Worm (Caenorhabditis elegans) whole organism, early embryonic: ENCODE data around the gene F09E5.3.

Experiments
- B0310.2 ChIP-seq: sonication (generic microtip); optimal IDR thresholded peaks from 2 replicates; lab custom pipeline; 2016; ENCODE audit warnings: mild to moderate bottlenecking, missing genetic modification characterization, missing compliant biosample characterization
- F13C5.2 ChIP-seq: sonication (generic microtip); optimal IDR thresholded peaks from 2 replicates; lab custom pipeline; 2017; ENCODE audit warnings: mild to moderate bottlenecking, missing genetic modification characterization, inconsistent platforms, missing compliant biosample characterization
- aly-1 ChIP-seq: sonication (generic microtip); optimal IDR thresholded peaks from 2 replicates; lab custom pipeline; 2016; ENCODE audit warnings: missing genetic modification characterization, missing compliant biosample characterization
- ama-1 ChIP-seq: fragments of 150-350 bp; optimal IDR thresholded peaks from 2 replicates; lab custom pipeline; 2014
- ceh-13 ChIP-seq: fragments of 200-800 bp; sonication (Bioruptor generic); optimal IDR thresholded peaks from 2 replicates; lab custom pipeline; 2018; ENCODE audit warnings: mild to moderate bottlenecking, missing genetic modification characterization, missing compliant biosample characterization
- ets-7 ChIP-seq: sonication (generic microtip); optimal IDR thresholded peaks from 2 replicates; lab custom pipeline; 2016; ENCODE audit warnings: missing genotype, missing genetic modification characterization, missing compliant biosample characterization
- flt-1 ChIP-seq: fragments of 200-800 bp; sonication (Bioruptor generic); IDR thresholded peaks from 2 replicates; pipeline ENCODE4 v1.3.6; 2022; ENCODE audit warnings: missing genetic modification characterization, missing compliant biosample characterization
- hmbx-1 ChIP-seq: sonication (generic microtip); optimal IDR thresholded peaks from 2 replicates; lab custom pipeline; 2016; ENCODE audit warnings: mild to moderate bottlenecking, missing genetic modification characterization, missing compliant biosample characterization
- hmg-4 ChIP-seq: fragments of 200-800 bp; sonication (Bioruptor generic); optimal IDR thresholded peaks from 2 replicates; lab custom pipeline; 2018; ENCODE audit warnings: mild to moderate bottlenecking, missing genetic modification characterization, missing compliant biosample characterization
- hnd-1 ChIP-seq: sonication (generic microtip); optimal IDR thresholded peaks from 2 replicates; lab custom pipeline; 2016; ENCODE audit warnings: missing genetic modification characterization, missing compliant biosample characterization
- pes-1 ChIP-seq: fragments of 200-800 bp; sonication (Bioruptor generic); IDR thresholded peaks from 2 replicates; pipeline ENCODE4 v1.3.6; 2022; ENCODE audit warnings: missing genetic modification reagents, missing genetic modification characterization, missing compliant biosample characterization
- scrt-1 ChIP-seq: fragments of 200-800 bp; sonication (Bioruptor generic); IDR thresholded peaks from 2 replicates; pipeline ENCODE4 v1.3.6; 2022; ENCODE audit warnings: missing genetic modification characterization, missing compliant biosample characterization
- sea-1 ChIP-seq: fragments of 200-800 bp; sonication (Bioruptor generic); conservative IDR thresholded peaks from 2 replicates; pipeline ENCODE4 v1.3.6; 2022; ENCODE audit warnings: missing genetic modification characterization, missing compliant biosample characterization
- tbx-37 ChIP-seq: fragments of 200-800 bp; sonication (Bioruptor generic); conservative IDR thresholded peaks from 2 replicates; pipeline ENCODE4 v1.3.6; 2022; ENCODE audit warnings: missing genetic modification reagents, missing genetic modification characterization, missing compliant biosample characterization

DNA sequence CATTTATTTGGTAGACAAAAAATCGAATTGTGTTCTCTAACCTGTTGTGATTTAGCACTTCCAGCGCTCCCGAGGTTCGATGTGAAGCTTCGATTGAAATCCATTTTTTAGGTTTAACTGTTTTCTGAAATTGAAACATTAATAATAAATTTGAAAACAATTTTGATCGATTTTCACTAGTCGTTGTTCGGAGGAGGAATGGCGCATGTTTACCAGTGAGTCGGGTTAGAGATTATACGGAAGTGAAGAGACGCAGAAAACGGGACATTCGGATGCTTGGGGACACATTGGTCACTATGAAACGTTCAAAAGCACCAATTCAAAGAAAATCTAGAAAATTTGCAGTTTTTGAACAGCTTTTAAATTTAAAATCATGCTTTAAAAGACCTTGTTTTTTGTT lies 25.0 kb downstream of the F09E5.3 start, which contains the start of gene fbxl-3:
- TF ChIP-seq flt-1 (GFP tag; lab: Robert Waterston, UW) (no peak), hnd-1 (no peak), ama-1 (no peak), ets-7 (tag; lab: Kevin White, UChicago) (no peak), sea-1 (GFP tag; lab: Robert Waterston, UW) (no peak), F13C5.2 (no peak), aly-1 (tag; lab: Kevin White, UChicago) (no peak), scrt-1 (no peak), hmbx-1 (tag; lab: Kevin White, UChicago) (no peak), pes-1 (GFP tag; lab: Robert Waterston, UW) (no peak), tbx-37 (GFP tag; lab: Robert Waterston, UW) (no peak), hmg-4 (GFP tag; lab: Kevin White, UChicago) (no peak), B0310.2 (tag; lab: Kevin White, UChicago) (no peak), ceh-13 (GFP tag; lab: Kevin White, UChicago) (no peak)
